Worm (Caenorhabditis elegans) whole organism, L1 larva: ENCODE data around the gene nhr-50.

ENCODE experiments used
- aly-2 ChIP-seq: fragments of 150-350 bp; optimal IDR thresholded peaks from 2 replicates; lab custom pipeline; 2014; ENCODE audit warnings: missing biosample characterization, missing genetic modification characterization
- ama-1 ChIP-seq: fragments of 150-350 bp; optimal IDR thresholded peaks from 2 replicates; lab custom pipeline; 2014
- ceh-82 ChIP-seq, 3 experiments: fragments of 150-350 bp in 1 of 3; sonication (generic microtip) in 2 of 3; optimal IDR thresholded peaks; 2 replicates each; lab custom pipeline; 2014 to 2017; ENCODE audit warnings: missing biosample characterization in 3 of 3, missing genetic modification characterization in 3 of 3
- lsy-2 ChIP-seq, 2 experiments: fragments of 150-350 bp; optimal IDR thresholded peaks; 2 replicates each; lab custom pipeline; 2014; ENCODE audit warnings: missing biosample characterization in 2 of 2, missing genetic modification characterization in 2 of 2
- nhr-237 ChIP-seq: fragments of 150-350 bp; optimal IDR thresholded peaks from 2 replicates; lab custom pipeline; 2014; ENCODE audit warnings: missing biosample characterization, missing genetic modification characterization
- skn-1 ChIP-seq: fragments of 150-350 bp; optimal IDR thresholded peaks from 2 replicates; lab custom pipeline; 2014; ENCODE audit warnings: missing biosample characterization, missing genetic modification characterization
- sptf-1 ChIP-seq: fragments of 150-350 bp; optimal IDR thresholded peaks from 2 replicates; lab custom pipeline; 2014; ENCODE audit warnings: missing biosample characterization, missing genetic modification characterization

DNA sequence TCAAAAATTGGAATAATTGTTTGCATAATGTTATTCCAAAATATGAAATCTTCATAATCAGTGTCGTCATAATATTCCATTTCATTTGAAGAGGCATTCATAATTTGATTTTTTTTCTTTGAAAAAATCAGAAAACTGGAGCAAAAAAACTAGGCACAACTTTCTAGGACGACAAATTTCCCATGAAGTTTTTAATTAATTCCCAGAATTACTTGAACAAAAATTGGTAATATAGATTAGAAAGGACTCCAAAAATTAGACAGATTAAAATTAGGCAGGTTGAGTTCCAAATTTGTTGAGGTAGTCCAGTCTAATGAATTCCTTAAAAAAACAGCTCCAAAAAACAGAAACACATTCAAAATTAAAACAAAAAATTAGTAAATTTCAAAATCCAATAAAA is 45.5 kb downstream of the nhr-50 start, which contains the start of gene srw-57:
- TF ChIP-seq sptf-1 (tag; lab: Kevin White, UChicago): no peak
- no peak for TF ChIP-seq aly-2 (tag; lab: Kevin White, UChicago)
- no peak for TF ChIP-seq nhr-237 (tag; lab: Kevin White, UChicago)
- TF ChIP-seq skn-1: no peak
- TF ChIP-seq ama-1 (lab: Kevin White, UChicago): no peak
- TF ChIP-seq ceh-82 (tag; optimal IDR thresholded peaks at IDR 0.05; lab: Kevin White, UChicago): no peak
- TF ChIP-seq lsy-2 (tag; optimal IDR thresholded peaks at IDR 0.05; lab: Kevin White, UChicago): no peak
